Fruit fly (Drosophila melanogaster) whole organism, adult: ENCODE data around the gene CG16779.

Experiments used
- CG11617 ChIP-seq: fragments of 200-800 bp; sonication (Bioruptor generic); optimal IDR thresholded peaks from 2 replicates; lab custom pipeline; 2017; ENCODE audit warnings: mild to moderate bottlenecking, missing biosample characterization, missing genetic modification reagents, missing genetic modification characterization
- CG12768 ChIP-seq: fragments of 200-800 bp; sonication (Bioruptor generic); optimal IDR thresholded peaks from 2 replicates; lab custom pipeline; 2017; ENCODE audit warnings: missing biosample characterization, missing genetic modification characterization, mild to moderate bottlenecking, moderate library complexity, missing genetic modification reagents
- CG5204 ChIP-seq: fragments of 200-800 bp; sonication (Bioruptor generic); optimal IDR thresholded peaks from 2 replicates; lab custom pipeline; 2016; ENCODE audit warnings: missing biosample characterization, missing genetic modification characterization
- CG7101 ChIP-seq: fragments of 200-800 bp; sonication (Bioruptor generic); optimal IDR thresholded peaks from 2 replicates; lab custom pipeline; 2018; ENCODE audit warnings: missing biosample characterization, mild to moderate bottlenecking, missing genetic modification characterization, moderate library complexity
- Crg-1 ChIP-seq: fragments of 200-800 bp; sonication (Bioruptor generic); optimal IDR thresholded peaks from 2 replicates; lab custom pipeline; 2016; ENCODE audit warnings: missing biosample characterization, missing genetic modification characterization
- Hr96 ChIP-seq: fragments of 200-800 bp; sonication (Bioruptor generic); optimal IDR thresholded peaks from 2 replicates; lab custom pipeline; 2016; ENCODE audit warnings: missing biosample characterization, missing genetic modification characterization
- bab1 ChIP-seq: fragments of 200-800 bp; sonication (Bioruptor generic); optimal IDR thresholded peaks from 3 replicates; lab custom pipeline; 2019; ENCODE audit warnings: missing biosample characterization, mild to moderate bottlenecking, missing genetic modification characterization, moderate library complexity
- cnc ChIP-seq, 2 experiments: fragments of >200 bp; optimal IDR thresholded peaks; 2 replicates each; lab custom pipeline; 2017
- kay ChIP-seq: fragments of 200-800 bp; sonication (Bioruptor generic); peaks from one replicate; lab custom pipeline; 2016; ENCODE audit warnings: missing biosample characterization, missing genetic modification characterization, borderline replicate concordance
- tj ChIP-seq: fragments of 200-800 bp; sonication (Bioruptor generic); optimal IDR thresholded peaks from 3 replicates; lab custom pipeline; 2017; ENCODE audit warnings: missing biosample characterization, mild to moderate bottlenecking, missing genetic modification characterization, moderate library complexity

- no peak for TF ChIP-seq CG12768 (GFP tag; lab: Kevin White, UChicago)
- TF ChIP-seq CG5204 (GFP tag; lab: Kevin White, UChicago), result no peak
- TF ChIP-seq CG7101 (tag; lab: Kevin White, UChicago), result no peak
- no peak for TF ChIP-seq Hr96
- TF ChIP-seq CG11617 (GFP tag; lab: Kevin White, UChicago), result no peak
- TF ChIP-seq cnc (optimal IDR thresholded peaks at IDR 0.05; lab: Kevin White, UChicago), result peak; percentile 70 to 88
- TF ChIP-seq bab1 (GFP tag; lab: Kevin White, UChicago), result no peak
- TF ChIP-seq kay (GFP tag; lab: Kevin White, UChicago), result no peak
- TF ChIP-seq Crg-1 (GFP tag; lab: Kevin White, UChicago), result no peak
- TF ChIP-seq tj, result no peak
These were observed 18.9 kb upstream of the CG16779 start for dm6 chr3R:9512193-9513051.
